Worm (Caenorhabditis elegans) whole organism, young adult: Measurements from ENCODE around the gene C04A2.15.

Experiments
- C17E4.6 ChIP-seq: fragments of 200-800 bp; sonication (Bioruptor generic); IDR thresholded peaks from 2 replicates; pipeline ENCODE4 v1.3.6; 2022; ENCODE audit warnings: missing genetic modification reagents, missing genetic modification characterization, missing compliant biosample characterization
- F10E7.11 ChIP-seq: sonication (generic microtip); optimal IDR thresholded peaks from 2 replicates; lab custom pipeline; 2017; ENCODE audit warnings: mild to moderate bottlenecking, missing genetic modification characterization, moderate library complexity, missing compliant biosample characterization
- F23B12.7 ChIP-seq: sonication (generic microtip); optimal IDR thresholded peaks from 2 replicates; lab custom pipeline; 2017; ENCODE audit warnings: missing genetic modification characterization, mild to moderate bottlenecking, missing compliant biosample characterization, antibody characterized with exemption, moderate library complexity; ENCODE audit not compliant: insufficient read depth
- F33H1.4 ChIP-seq: fragments of 200-800 bp; sonication (Bioruptor generic); IDR thresholded peaks from 2 replicates; pipeline ENCODE4 v1.3.6; 2022; ENCODE audit warnings: missing genetic modification reagents, missing genetic modification characterization, missing compliant biosample characterization
- F39B2.1 ChIP-seq: fragments of 200-800 bp; sonication (Bioruptor generic); IDR thresholded peaks from 2 replicates; pipeline ENCODE4 v1.3.6; 2022; ENCODE audit warnings: missing genetic modification reagents, missing genetic modification characterization, missing compliant biosample characterization
- K12H6.12 ChIP-seq: fragments of 200-800 bp; sonication (Bioruptor generic); optimal IDR thresholded peaks from 2 replicates; lab custom pipeline; 2018; ENCODE audit warnings: mild to moderate bottlenecking, missing genetic modification characterization, missing compliant biosample characterization
- T26A5.8 ChIP-seq: sonication (generic microtip); optimal IDR thresholded peaks from 2 replicates; lab custom pipeline; 2016; ENCODE audit warnings: missing genetic modification characterization, missing compliant biosample characterization
- ama-1 ChIP-seq, 3 experiments: fragments of 150-350 bp in 1 of 3; sonication (generic microtip) in 2 of 3; optimal IDR thresholded peaks; 2 replicates each; lab custom pipeline; 2014 to 2018; ENCODE audit warnings: missing biosample characterization in 2 of 3, missing genetic modification characterization in 2 of 3, missing genetic modification reagents in 2 of 3
- attf-3 ChIP-seq: fragments of 200-800 bp; sonication (Bioruptor generic); conservative IDR thresholded peaks from 2 replicates; pipeline ENCODE4 v1.3.6; 2022; ENCODE audit warnings: missing genetic modification reagents, missing genetic modification characterization, missing compliant biosample characterization
- attf-5 ChIP-seq: fragments of 200-800 bp; sonication (Bioruptor generic); optimal IDR thresholded peaks from 2 replicates; lab custom pipeline; 2018; ENCODE audit warnings: mild to moderate bottlenecking, missing genetic modification characterization, missing compliant biosample characterization
- attf-6 ChIP-seq: fragments of 200-800 bp; sonication (Bioruptor generic); IDR thresholded peaks from 2 replicates; pipeline ENCODE4 v1.3.6; 2022; ENCODE audit warnings: missing genetic modification reagents, missing genetic modification characterization, missing compliant biosample characterization
- bed-1 ChIP-seq: fragments of 200-800 bp; sonication (Bioruptor generic); IDR thresholded peaks from 2 replicates; pipeline ENCODE4 v1.3.6; 2022; ENCODE audit warnings: missing genetic modification reagents, missing genetic modification characterization, missing compliant biosample characterization
- cebp-1 ChIP-seq, 2 experiments: fragments of 200-800 bp in 1 of 2; sonication (Bioruptor generic) in 1 of 2; sonication (generic microtip) in 1 of 2; IDR thresholded peaks in 1 of 2; optimal IDR thresholded peaks in 1 of 2; 2 replicates each; pipeline versions ENCODE4 v1.3.6 to Lab custom; 2017 to 2022; ENCODE audit warnings: missing compliant biosample characterization in 2 of 2, missing genetic modification characterization in 2 of 2, mild to moderate bottlenecking in 1 of 2, missing genetic modification reagents in 1 of 2, moderate library complexity in 1 of 2
- ceh-100 ChIP-seq: fragments of 200-800 bp; sonication (Bioruptor generic); IDR thresholded peaks from 2 replicates; pipeline ENCODE4 v1.3.6; 2022; ENCODE audit warnings: missing genetic modification reagents, missing genetic modification characterization, missing compliant biosample characterization
- chd-7 ChIP-seq: sonication (generic microtip); optimal IDR thresholded peaks from 2 replicates; lab custom pipeline; 2016; ENCODE audit warnings: mild to moderate bottlenecking, missing genetic modification characterization, moderate library complexity, missing compliant biosample characterization
- dpff-1 ChIP-seq: sonication (generic microtip); optimal IDR thresholded peaks from 2 replicates; lab custom pipeline; 2017; ENCODE audit warnings: mild to moderate bottlenecking, missing genetic modification characterization, missing compliant biosample characterization
- dpl-1 ChIP-seq: fragments of 150-350 bp; optimal IDR thresholded peaks from 2 replicates; lab custom pipeline; 2014; ENCODE audit warnings: missing biosample characterization, missing genetic modification reagents, missing genetic modification characterization
- egl-18 ChIP-seq: fragments of 200-800 bp; sonication (Bioruptor generic); IDR thresholded peaks from 2 replicates; pipeline ENCODE4 v1.3.6; 2022; ENCODE audit warnings: missing genetic modification reagents, missing genetic modification characterization, missing compliant biosample characterization
- ekl-4 ChIP-seq: fragments of 200-800 bp; sonication (Bioruptor generic); IDR thresholded peaks from 2 replicates; pipeline ENCODE4 v1.3.6; 2022; ENCODE audit warnings: missing genetic modification reagents, missing genetic modification characterization, missing compliant biosample characterization
- fkh-3 ChIP-seq: sonication (generic microtip); optimal IDR thresholded peaks from 2 replicates; lab custom pipeline; 2016; ENCODE audit warnings: mild to moderate bottlenecking, missing genetic modification characterization, missing compliant biosample characterization
- hlh-12 ChIP-seq: sonication (generic microtip); optimal IDR thresholded peaks from 2 replicates; lab custom pipeline; 2016; ENCODE audit warnings: missing genetic modification characterization, missing compliant biosample characterization
- hlh-26 ChIP-seq: fragments of 200-800 bp; sonication (Bioruptor generic); conservative IDR thresholded peaks from 2 replicates; pipeline ENCODE4 v1.3.6; 2022; ENCODE audit warnings: missing genetic modification reagents, missing genetic modification characterization, missing compliant biosample characterization
- hrde-1 ChIP-seq: sonication (generic microtip); optimal IDR thresholded peaks from 2 replicates; lab custom pipeline; 2016; ENCODE audit warnings: missing genetic modification characterization, mild to moderate bottlenecking, missing compliant biosample characterization, moderate library complexity, missing genotype, missing genetic modification reagents, borderline replicate concordance
- lin-35 ChIP-seq, 3 experiments: fragments of 150-350 bp in 2 of 3; sonication (generic microtip) in 1 of 3; optimal IDR thresholded peaks; 2 replicates each; lab custom pipeline; 2014 to 2018; ENCODE audit warnings: missing biosample characterization in 3 of 3, missing genetic modification characterization in 3 of 3, missing genetic modification reagents in 3 of 3
- lsy-27 ChIP-seq: sonication (generic microtip); optimal IDR thresholded peaks from 2 replicates; lab custom pipeline; 2017; ENCODE audit warnings: missing genetic modification characterization, mild to moderate bottlenecking, missing compliant biosample characterization, antibody characterized with exemption, missing genotype, borderline replicate concordance; ENCODE audit not compliant: insufficient read depth
- madf-10 ChIP-seq: sonication (generic microtip); optimal IDR thresholded peaks from 2 replicates; lab custom pipeline; 2016; ENCODE audit warnings: mild to moderate bottlenecking, missing genetic modification characterization, missing compliant biosample characterization
- madf-8 ChIP-seq: fragments of 200-800 bp; sonication (Bioruptor generic); conservative IDR thresholded peaks from 2 replicates; pipeline ENCODE4 v1.3.6; 2022; ENCODE audit warnings: missing genetic modification reagents, missing genetic modification characterization, missing compliant biosample characterization
- mcd-1 ChIP-seq: fragments of 200-800 bp; sonication (Bioruptor generic); IDR thresholded peaks from 2 replicates; pipeline ENCODE4 v1.3.6; 2022; ENCODE audit warnings: missing genetic modification reagents, missing genetic modification characterization, missing compliant biosample characterization
- nhr-179 ChIP-seq: sonication (generic microtip); optimal IDR thresholded peaks from 2 replicates; lab custom pipeline; 2016; ENCODE audit warnings: mild to moderate bottlenecking, missing genetic modification characterization, missing compliant biosample characterization
- nhr-80 ChIP-seq: sonication (generic microtip); optimal IDR thresholded peaks from 2 replicates; lab custom pipeline; 2016; ENCODE audit warnings: missing genetic modification characterization, missing compliant biosample characterization
- rcor-1 ChIP-seq: fragments of 200-800 bp; sonication (Bioruptor generic); IDR thresholded peaks from 2 replicates; pipeline ENCODE4 v1.3.6; 2022; ENCODE audit warnings: missing genetic modification reagents, missing genetic modification characterization, missing compliant biosample characterization
- rec-8 ChIP-seq, 2 experiments: sonication (generic microtip); optimal IDR thresholded peaks; 2 replicates each; lab custom pipeline; 2016; ENCODE audit warnings: mild to moderate bottlenecking in 2 of 2, missing genetic modification characterization in 2 of 2, missing genetic modification reagents in 2 of 2, missing genotype in 2 of 2, missing biosample characterization in 1 of 2, missing compliant biosample characterization in 1 of 2, moderate library complexity in 1 of 2
- sdz-38 ChIP-seq: sonication (generic microtip); optimal IDR thresholded peaks from 2 replicates; lab custom pipeline; 2016; ENCODE audit warnings: missing genotype, missing genetic modification characterization, missing compliant biosample characterization
- snpc-4 ChIP-seq, 5 experiments: fragments of 150-350 bp in 1 of 5; sonication (generic microtip) in 4 of 5; optimal IDR thresholded peaks; 2 replicates each; lab custom pipeline; 2014 to 2018; ENCODE audit warnings: missing genetic modification characterization in 5 of 5, missing biosample characterization in 3 of 5, antibody characterized with exemption in 2 of 5, mild to moderate bottlenecking in 2 of 5, missing compliant biosample characterization in 2 of 5, missing genotype in 2 of 5, moderate library complexity in 2 of 5, missing genetic modification reagents in 1 of 5
- tbx-9 ChIP-seq: sonication (generic microtip); optimal IDR thresholded peaks from 2 replicates; lab custom pipeline; 2016; ENCODE audit warnings: borderline replicate concordance, missing genetic modification characterization, inconsistent platforms, missing compliant biosample characterization
- tlf-1 ChIP-seq: fragments of 200-800 bp; sonication (Bioruptor generic); optimal IDR thresholded peaks from 2 replicates; lab custom pipeline; 2018; ENCODE audit warnings: mild to moderate bottlenecking, missing genetic modification characterization, missing compliant biosample characterization
- unc-130 ChIP-seq: sonication (generic microtip); optimal IDR thresholded peaks from 2 replicates; lab custom pipeline; 2016; ENCODE audit warnings: missing genetic modification reagents, missing genetic modification characterization, missing compliant biosample characterization
- zfh-2 ChIP-seq: fragments of 200-800 bp; sonication (Bioruptor generic); conservative IDR thresholded peaks from 2 replicates; pipeline ENCODE4 v1.3.6; 2022; ENCODE audit warnings: missing genetic modification reagents, missing genetic modification characterization, missing compliant biosample characterization
- ztf-25 ChIP-seq: fragments of 200-800 bp; sonication (Bioruptor generic); IDR thresholded peaks from 2 replicates; pipeline ENCODE4 v1.3.6; 2022; ENCODE audit warnings: missing genetic modification reagents, missing genetic modification characterization, missing compliant biosample characterization
- ztf-3 ChIP-seq: fragments of 200-800 bp; sonication (Bioruptor generic); optimal IDR thresholded peaks from 2 replicates; lab custom pipeline; 2018; ENCODE audit warnings: mild to moderate bottlenecking, missing genetic modification characterization, missing compliant biosample characterization

C04A2.15 gene

DNA sequence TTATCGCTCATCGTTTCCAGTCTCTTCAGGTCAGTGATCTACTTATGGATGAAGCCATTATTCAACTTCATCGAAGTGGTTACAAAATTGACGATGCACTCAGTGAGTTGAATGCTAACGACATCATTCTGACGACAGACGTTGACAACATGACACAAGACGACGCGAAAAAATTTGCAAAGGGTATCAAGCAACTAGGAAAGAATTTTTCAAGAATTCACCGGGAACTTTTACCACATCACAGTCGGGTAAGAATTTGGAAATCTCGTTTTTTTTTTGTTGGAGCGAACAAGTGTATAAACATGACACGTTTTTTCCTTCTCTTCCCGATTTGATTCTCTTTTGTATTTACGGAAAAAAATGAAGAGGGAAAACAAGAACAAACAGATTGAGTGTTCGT, 11.4 kb upstream of the C04A2.15 start:
- no peak for TF ChIP-seq chd-7 (tag; lab: Kevin White, UChicago)
- no peak for TF ChIP-seq F23B12.7
- TF ChIP-seq mcd-1 (GFP tag; lab: Robert Waterston, UW): no peak
- no peak for TF ChIP-seq rcor-1 (GFP tag; lab: Robert Waterston, UW)
- no peak for TF ChIP-seq C17E4.6
- no peak for TF ChIP-seq cebp-1 (GFP tag; IDR thresholded peaks at IDR 0.05; lab: Robert Waterston, UW)
- no peak for TF ChIP-seq cebp-1 (tag; optimal IDR thresholded peaks at IDR 0.05; lab: Kevin White, UChicago)
- no peak for TF ChIP-seq ama-1 (optimal IDR thresholded peaks at IDR 0.05; lab: Kevin White, UChicago)
- TF ChIP-seq ama-1 (GFP tag; optimal IDR thresholded peaks at IDR 0.05; lab: Kevin White, UChicago): no peak

DNA sequence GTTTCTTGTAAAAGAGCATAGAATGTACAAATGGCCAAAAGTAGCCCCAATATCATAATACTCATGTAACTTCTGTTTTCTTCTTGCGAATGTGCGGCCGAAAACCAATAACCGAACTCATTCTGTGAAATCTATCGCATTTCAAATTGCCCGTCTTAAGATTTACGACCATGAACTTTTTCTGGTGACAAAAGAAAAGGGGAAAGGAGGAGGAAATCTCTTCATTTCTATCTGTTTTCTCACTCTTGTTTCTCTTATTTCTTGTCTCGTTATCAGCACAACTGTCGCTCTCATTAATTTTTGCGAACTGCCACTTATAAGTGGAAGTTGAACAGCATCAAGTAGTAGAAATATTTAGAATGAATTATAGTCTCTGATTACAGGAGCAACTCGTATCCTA, 10.9 kb upstream of the C04A2.15 start:
- no peak for TF ChIP-seq snpc-4 (GFP tag; optimal IDR thresholded peaks at IDR 0.05; lab: Kevin White, UChicago)
- no peak for TF ChIP-seq snpc-4 (tag; optimal IDR thresholded peaks at IDR 0.05; lab: Kevin White, UChicago)
- peak; percentile 37 for TF ChIP-seq nhr-80 (tag; lab: Kevin White, UChicago)
- TF ChIP-seq zfh-2: no peak
- no peak for TF ChIP-seq ekl-4 (GFP tag; lab: Robert Waterston, UW)
- TF ChIP-seq hrde-1: no peak
- no peak for TF ChIP-seq egl-18 (GFP tag; lab: Robert Waterston, UW)
- no peak for TF ChIP-seq attf-5 (GFP tag; lab: Kevin White, UChicago)
- TF ChIP-seq, all 124 proteins: peak for 1

DNA sequence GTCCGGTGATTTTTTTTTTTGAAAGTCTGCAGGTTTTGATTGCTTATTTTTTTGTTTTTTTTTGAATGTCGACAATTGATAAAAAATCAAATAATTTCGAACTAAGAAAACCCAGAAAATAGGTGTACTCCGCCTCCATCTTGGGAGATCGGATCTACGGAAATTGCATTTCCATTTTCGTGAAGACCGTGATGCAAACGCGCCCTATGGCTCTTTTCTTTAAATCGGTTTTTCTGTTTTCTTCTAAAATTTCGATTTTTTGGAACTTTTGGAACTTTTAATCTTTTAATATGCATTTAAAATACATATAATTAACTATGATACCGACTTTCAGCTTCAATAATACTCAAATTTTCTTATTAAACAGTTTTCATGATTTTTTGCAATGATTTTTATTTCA, 10.0 kb upstream of the C04A2.15 start:
- TF ChIP-seq snpc-4 (GFP tag; optimal IDR thresholded peaks at IDR 0.05; lab: Kevin White, UChicago): no peak
- peak in 1 of 4 experiments; percentile 7 for TF ChIP-seq snpc-4 (tag; optimal IDR thresholded peaks at IDR 0.05; lab: Kevin White, UChicago)
- TF ChIP-seq T26A5.8 (tag; lab: Kevin White, UChicago): no peak
- TF ChIP-seq ceh-100 (GFP tag; lab: Robert Waterston, UW): peak; percentile 86
- TF ChIP-seq mcd-1 (GFP tag; lab: Robert Waterston, UW): peak; percentile 55

DNA sequence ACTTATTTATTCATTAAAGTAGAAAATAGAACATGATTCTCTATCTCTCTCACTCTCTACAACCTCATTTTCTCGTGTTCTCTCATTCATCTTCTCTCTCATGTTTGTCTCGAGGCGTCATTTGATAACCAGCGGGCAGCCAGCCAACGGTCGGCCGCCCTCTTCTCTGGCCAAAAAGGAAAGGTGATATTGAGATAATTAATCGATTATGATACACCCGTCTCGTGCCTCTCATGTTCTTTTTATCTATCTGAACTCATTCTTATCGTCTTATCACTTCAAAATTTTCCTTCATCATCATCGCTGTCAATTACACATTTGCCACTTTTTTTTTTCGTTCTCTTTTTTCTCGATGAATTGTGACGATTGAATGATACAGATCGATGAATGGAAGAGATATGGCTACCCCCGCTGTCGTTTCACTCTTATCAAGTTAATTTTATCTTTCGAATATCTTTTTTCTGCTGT, 9.4 kb upstream of the C04A2.15 start:
- TF ChIP-seq bed-1 (no peak), F33H1.4 (GFP tag; lab: Robert Waterston, UW) (no peak), tbx-9 (tag; lab: Kevin White, UChicago) (no peak), F10E7.11 (no peak), sdz-38 (tag; lab: Kevin White, UChicago) (no peak), lsy-27 (tag; lab: Kevin White, UChicago) (no peak), tlf-1 (GFP tag; lab: Kevin White, UChicago) (peak; percentile 58), madf-10 (peak; percentile 79), hlh-26 (GFP tag; lab: Robert Waterston, UW) (no peak), K12H6.12 (tag; lab: Kevin White, UChicago) (no peak), nhr-179 (tag; lab: Kevin White, UChicago) (no peak), unc-130 (GFP tag; lab: Kevin White, UChicago) (no peak), dpff-1 (tag; lab: Kevin White, UChicago) (no peak), ceh-100 (GFP tag; lab: Robert Waterston, UW) (0 out of 2 replicates have a peak, but pooled peaks have one; percentile 17), ztf-3 (peak; percentile 28), rec-8 (tag; optimal IDR thresholded peaks at IDR 0.05; lab: Kevin White, UChicago) (no peak), attf-3 (GFP tag; lab: Robert Waterston, UW) (no peak), nhr-80 (tag; lab: Kevin White, UChicago) (peak; percentile 100), fkh-3 (no peak), ama-1 (optimal IDR thresholded peaks at IDR 0.05; lab: Kevin White, UChicago) (no peak), ama-1 (GFP tag; optimal IDR thresholded peaks at IDR 0.05; lab: Kevin White, UChicago) (no peak), lin-35 (GFP tag; optimal IDR thresholded peaks at IDR 0.05; lab: Kevin White, UChicago) (no peak), madf-8 (GFP tag; lab: Robert Waterston, UW) (no peak), rcor-1 (GFP tag; lab: Robert Waterston, UW) (no peak), dpl-1 (GFP tag; lab: Kevin White, UChicago) (no peak), attf-6 (GFP tag; lab: Robert Waterston, UW) (no peak), F39B2.1 (GFP tag; lab: Robert Waterston, UW) (no peak), ztf-25 (GFP tag; lab: Robert Waterston, UW) (no peak), snpc-4 (GFP tag; optimal IDR thresholded peaks at IDR 0.05; lab: Kevin White, UChicago) (no peak), snpc-4 (tag; optimal IDR thresholded peaks at IDR 0.05; lab: Kevin White, UChicago) (peak; percentile 67 to 88 (median 68)), hlh-12 (tag; lab: Kevin White, UChicago) (no peak)
